Fruit fly (Drosophila melanogaster): ENCODE measurements around the gene chas.

chas gene

DNA sequence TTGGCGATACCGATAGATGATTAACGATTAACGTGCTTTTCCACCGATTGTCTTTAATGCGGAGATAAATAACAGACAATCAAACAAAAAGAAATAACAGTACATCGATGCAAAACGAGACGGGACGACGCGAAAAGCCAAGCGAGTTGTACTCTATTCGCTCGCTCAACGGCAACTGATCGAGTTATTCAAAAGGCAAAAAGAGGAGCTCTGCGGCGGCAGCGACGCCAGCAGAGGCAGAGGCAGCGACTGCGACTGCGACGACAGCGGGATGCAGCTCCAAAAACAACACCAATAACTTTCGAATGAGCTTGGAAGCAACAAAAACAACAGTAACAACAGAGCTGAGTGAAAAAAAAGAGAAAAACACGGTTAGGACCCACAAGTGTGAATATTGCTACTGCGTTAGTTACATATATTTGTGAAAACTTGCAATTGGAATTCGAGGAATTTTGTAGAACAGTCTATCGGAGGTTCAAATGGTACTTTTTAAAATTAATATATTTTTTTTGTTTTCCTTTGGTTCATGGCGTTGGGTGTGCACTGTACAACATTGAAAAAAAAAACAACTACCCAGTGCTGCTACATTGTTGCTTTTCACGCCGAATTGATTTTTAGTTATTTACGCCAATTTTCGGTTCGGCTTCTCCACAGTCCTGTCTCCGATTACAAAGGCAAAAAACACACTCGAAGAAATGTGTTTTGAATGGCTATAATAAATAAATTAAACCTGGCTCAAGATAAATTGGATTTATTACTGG is 15.6 kb downstream of the chas start:
- TF ChIP-seq Dll (optimal IDR thresholded peaks at IDR 0.05) (no peak), CG8478 (optimal IDR thresholded peaks at IDR 0.05) (no peak), usp (GFP tag; optimal IDR thresholded peaks at IDR 0.05) (no peak), psq (optimal IDR thresholded peaks at IDR 0.05) (no peak), pan (optimal IDR thresholded peaks at IDR 0.05) (no peak), EcR (GFP tag; optimal IDR thresholded peaks at IDR 0.05) (no peak)

DNA sequence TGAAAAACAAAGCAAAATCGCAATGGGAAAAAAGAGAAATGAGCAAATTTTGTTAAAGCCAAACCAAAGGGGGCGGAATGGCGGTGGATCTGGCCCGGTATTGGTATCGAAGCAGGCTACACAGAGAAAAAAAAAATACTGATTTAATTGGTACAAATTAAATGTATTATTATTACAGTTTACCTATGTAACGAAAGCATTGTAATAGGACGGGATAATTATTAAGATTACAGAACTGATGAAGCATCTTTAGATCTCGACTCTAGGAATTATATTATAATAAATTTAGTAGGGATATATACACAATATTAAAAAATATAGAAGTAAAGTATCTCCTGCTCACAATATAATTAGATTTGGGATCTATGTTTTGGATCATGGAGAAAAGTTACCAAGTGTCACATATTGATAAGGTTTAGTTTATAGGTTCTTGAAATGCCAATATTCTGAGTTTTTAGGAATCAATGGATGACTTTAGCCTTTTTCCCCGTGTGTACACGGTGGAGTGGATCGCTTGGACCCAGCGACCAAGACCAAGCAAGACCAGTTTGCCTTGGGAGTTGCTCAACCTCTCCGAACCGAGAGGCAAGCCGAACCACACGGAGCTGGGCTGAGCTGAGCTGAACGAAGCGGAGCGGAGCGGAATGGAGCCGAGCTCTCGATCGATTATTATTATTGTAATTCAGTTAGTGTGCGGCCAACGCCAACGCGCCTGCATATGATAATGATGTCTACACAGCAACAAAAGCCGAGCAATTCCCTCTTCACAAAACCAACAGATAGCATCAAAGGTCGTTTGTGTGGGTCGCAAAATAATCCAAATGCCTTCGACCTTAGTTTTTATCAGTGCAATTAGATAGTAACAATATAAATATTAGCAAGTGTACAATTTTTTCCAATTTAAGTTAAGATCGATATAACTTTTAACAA is 18.6 kb downstream of the chas start:
- no peak for TF ChIP-seq Dll (optimal IDR thresholded peaks at IDR 0.05)
- TF ChIP-seq psq (optimal IDR thresholded peaks at IDR 0.05) = no peak
- TF ChIP-seq EcR (GFP tag; optimal IDR thresholded peaks at IDR 0.05) = no peak
- no peak for TF ChIP-seq CG8478 (optimal IDR thresholded peaks at IDR 0.05)

DNA sequence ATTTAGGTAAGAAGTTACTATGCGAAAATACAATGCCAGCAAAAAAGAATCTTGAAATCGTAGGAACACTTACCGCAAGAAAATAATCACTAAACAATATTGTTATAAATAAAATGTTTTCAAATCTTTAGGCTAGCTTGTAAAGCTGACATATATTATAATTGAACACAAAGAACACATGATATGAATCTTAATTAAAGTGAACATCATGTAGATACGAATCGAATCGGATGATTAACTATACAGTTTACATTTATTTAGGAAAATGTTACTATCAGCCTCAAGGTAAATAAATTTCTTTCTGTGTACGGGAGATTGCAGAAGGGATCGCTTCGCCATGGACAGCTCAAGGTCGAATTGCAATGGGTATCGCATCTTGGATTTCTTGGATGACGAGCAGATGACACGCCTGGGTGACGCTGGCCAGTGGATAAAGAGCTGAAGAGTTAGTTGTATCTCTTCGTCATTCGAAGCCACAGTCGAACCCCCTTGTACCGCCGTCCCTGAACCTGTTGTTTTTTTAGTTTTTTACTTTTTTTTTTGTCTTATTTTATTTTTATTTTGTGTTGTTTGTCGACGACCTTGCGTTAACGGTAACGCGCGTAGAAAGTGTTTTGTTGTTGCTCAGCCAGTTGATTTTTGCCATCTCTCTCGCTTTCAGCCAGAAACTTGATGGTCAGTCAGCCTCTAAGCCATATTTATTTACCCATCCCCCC is 20.4 kb downstream of the chas start:
- no peak for TF ChIP-seq psq (optimal IDR thresholded peaks at IDR 0.05)
- TF ChIP-seq usp (GFP tag; optimal IDR thresholded peaks at IDR 0.05) = no peak
- no peak for TF ChIP-seq CG8478 (optimal IDR thresholded peaks at IDR 0.05)
- no peak for TF ChIP-seq EcR (GFP tag; optimal IDR thresholded peaks at IDR 0.05)
- TF ChIP-seq pan (optimal IDR thresholded peaks at IDR 0.05) = no peak
- no peak for TF ChIP-seq Dll (optimal IDR thresholded peaks at IDR 0.05)

DNA sequence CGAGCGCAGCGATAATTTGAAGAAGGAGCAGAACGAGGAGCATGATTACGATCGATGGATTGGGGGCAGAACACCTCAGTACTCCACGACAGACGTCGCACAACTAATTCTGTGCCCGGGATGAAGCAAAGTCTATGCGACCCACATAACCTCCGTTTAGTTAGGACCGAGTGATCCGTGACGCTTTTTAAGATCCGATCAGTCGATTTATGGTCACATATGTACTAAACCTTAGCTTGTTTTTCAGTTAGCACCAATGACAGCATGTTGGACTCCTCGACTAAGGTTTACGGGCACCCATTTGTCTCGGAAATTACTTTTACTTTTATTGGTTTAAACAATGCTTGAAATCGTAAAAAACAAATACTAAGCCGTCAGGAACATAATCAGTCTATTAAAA is 26.7 kb downstream of the chas start, which contains the start of gene CG12990:
CG12990 (minus strand) TSS at position 101 of the 400 bp plus-strand sequence.
- TF ChIP-seq usp (GFP tag; optimal IDR thresholded peaks at IDR 0.05) (no peak), psq (optimal IDR thresholded peaks at IDR 0.05) (no peak), Dll (optimal IDR thresholded peaks at IDR 0.05) (no peak), EcR (GFP tag; optimal IDR thresholded peaks at IDR 0.05) (no peak), pan (optimal IDR thresholded peaks at IDR 0.05) (no peak), CG8478 (optimal IDR thresholded peaks at IDR 0.05) (no peak)

DNA sequence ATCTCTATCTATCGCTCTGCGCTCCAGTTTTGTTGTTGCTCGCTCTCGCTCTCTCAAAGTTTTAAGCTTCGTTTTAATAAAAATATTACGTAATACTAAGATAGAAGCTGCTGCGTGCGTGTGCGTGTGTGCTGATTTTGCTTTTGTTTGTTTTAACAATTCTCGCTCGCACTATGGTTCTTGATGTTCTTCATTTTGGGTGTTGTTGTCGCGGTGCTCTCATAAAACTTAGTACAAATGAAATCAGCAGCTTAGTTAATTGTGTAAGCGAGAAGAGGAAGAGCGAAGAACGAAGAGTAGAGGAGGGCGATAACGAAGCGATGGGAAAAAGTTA is 39.4 kb downstream of the chas start:
- TF ChIP-seq usp (GFP tag; optimal IDR thresholded peaks at IDR 0.05) (no peak), pan (optimal IDR thresholded peaks at IDR 0.05) (no peak), psq (optimal IDR thresholded peaks at IDR 0.05) (no peak), EcR (GFP tag; optimal IDR thresholded peaks at IDR 0.05) (no peak), CG8478 (optimal IDR thresholded peaks at IDR 0.05) (no peak), Dll (optimal IDR thresholded peaks at IDR 0.05) (no peak)

DNA sequence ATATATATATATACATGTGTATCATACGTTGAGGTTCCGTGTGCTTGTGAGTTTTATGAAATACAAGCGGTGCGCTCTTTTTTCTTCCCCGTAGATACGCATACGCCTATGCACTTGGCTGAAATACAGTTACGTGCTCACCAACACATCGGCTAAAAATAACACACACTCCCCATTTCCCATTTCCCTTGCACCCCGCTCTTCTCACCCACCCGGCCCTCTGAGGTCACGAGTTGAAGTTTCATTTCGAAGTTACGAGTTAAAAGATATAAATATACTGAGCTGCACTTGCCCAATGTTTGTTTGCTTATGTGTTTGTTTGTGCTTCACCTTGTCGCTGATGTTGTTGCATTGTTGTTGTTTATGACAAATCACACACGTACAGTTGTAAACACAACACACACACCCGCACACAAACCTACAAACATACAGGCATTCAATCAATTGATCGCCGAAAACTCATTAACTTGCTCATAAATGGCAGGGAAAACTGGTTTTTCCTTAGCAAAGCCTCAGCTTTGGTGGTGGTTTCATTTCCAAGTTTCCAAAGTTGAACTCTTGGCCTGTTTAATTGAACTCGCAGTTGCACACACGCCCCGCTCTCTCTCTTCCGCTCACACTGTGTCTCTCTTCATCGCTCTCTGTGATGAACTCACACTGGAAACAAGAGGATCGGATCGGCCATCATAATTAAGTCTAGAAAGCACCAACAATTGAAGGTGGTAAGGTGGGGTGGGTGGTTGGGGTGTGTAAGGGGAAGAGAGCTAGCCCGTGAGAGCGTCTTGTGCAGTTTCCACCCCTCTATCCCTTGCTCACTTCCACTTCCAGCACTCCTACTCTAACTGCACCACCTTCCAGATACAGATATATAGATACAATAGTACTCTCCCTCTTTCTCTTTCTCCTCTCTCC is 40.1 kb downstream of the chas start:
- no peak for TF ChIP-seq CG8478 (optimal IDR thresholded peaks at IDR 0.05)
- no peak for TF ChIP-seq EcR (GFP tag; optimal IDR thresholded peaks at IDR 0.05)
- no peak for TF ChIP-seq psq (optimal IDR thresholded peaks at IDR 0.05)
- TF ChIP-seq usp (GFP tag; optimal IDR thresholded peaks at IDR 0.05) = no peak
- no peak for TF ChIP-seq pan (optimal IDR thresholded peaks at IDR 0.05)
- no peak for TF ChIP-seq Dll (optimal IDR thresholded peaks at IDR 0.05)

DNA sequence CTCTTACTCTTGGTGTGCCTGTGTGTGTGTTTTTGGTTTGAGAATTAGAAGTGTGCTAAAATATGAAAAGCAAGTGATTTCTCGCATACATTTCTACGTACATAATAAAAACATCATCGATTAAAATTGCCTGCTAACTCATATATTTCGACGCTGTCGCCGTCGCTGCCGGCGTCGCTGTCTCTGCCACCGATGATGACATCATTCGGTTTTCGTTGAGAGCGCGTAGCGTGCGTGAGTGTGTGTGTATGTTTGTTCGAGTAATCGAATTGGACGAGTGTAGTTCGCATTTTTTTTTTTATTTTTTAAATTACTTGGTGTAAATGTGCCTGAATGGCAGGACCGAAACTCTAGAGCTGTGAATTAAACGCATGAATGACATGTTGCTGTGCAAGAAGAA is 40.8 kb downstream of the chas start:
- TF ChIP-seq pan (optimal IDR thresholded peaks at IDR 0.05) = no peak
- TF ChIP-seq Dll (optimal IDR thresholded peaks at IDR 0.05) = no peak
- TF ChIP-seq EcR (GFP tag; optimal IDR thresholded peaks at IDR 0.05) = no peak
- no peak for TF ChIP-seq psq (optimal IDR thresholded peaks at IDR 0.05)
- no peak for TF ChIP-seq usp (GFP tag; optimal IDR thresholded peaks at IDR 0.05)
- no peak for TF ChIP-seq CG8478 (optimal IDR thresholded peaks at IDR 0.05)

DNA sequence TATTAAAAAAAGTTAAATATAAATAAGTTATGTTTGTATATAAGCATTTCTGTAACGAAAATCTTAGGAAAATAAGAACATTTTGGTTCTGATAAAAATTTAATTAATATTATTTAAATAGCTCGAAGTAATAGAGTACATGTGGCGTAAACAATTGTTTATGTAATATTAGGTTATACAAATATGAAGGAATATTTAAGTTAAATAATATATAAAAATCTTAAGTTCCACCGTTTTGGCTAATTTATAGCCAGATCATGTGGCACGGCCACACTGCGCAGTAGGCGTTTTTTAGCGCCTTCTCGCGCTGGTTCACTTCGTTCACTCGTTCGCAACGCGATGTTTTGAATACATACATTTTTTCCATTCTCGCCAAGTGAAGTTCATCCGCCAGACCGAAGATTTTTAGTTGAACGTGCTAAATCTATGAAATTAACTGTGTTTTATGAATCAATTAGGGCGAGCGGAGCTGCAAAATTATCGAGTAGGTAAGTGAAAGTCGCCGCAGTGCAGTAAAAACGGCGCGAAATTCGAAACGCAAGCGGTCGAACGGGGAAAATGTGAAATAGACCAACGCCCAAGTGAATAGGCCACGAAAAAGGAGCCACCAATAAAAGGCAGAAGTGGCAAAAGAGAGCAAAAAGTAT is 41.4 kb downstream of the chas start, which contains the start of gene beta-Spec:
beta-Spec (plus strand) TSS at position 323 of the 647 bp plus-strand sequence.
- no peak for TF ChIP-seq EcR (GFP tag; optimal IDR thresholded peaks at IDR 0.05)
- TF ChIP-seq Dll (optimal IDR thresholded peaks at IDR 0.05) = no peak
- TF ChIP-seq usp (GFP tag; optimal IDR thresholded peaks at IDR 0.05) = no peak
- TF ChIP-seq CG8478 (optimal IDR thresholded peaks at IDR 0.05) = no peak
- TF ChIP-seq pan (optimal IDR thresholded peaks at IDR 0.05) = no peak
- no peak for TF ChIP-seq psq (optimal IDR thresholded peaks at IDR 0.05)

DNA sequence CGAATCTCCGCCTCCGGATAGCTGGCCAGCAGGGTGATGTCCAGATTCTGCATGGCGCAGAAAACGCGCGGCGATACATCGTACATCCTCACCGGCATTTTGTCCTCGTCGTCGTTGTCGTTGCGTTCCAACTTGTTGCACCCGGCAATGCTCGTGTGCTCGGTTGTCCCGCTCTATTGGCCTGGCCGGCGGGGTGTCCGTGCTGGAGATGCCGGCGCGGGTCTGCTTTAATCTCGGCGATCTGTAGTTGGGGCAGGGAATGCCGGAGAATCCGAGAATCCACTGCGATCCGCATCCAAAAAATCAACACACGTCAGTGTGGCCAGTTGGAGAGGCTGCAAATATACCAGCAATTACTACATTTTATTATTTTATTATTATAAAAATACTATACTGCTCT is 42.0 kb downstream of the chas start, which contains the start of gene IntS2:
IntS2 (minus strand) TSS at position 318 of the 400 bp plus-strand sequence.
- no peak for TF ChIP-seq Dll (optimal IDR thresholded peaks at IDR 0.05)
- no peak for TF ChIP-seq usp (GFP tag; optimal IDR thresholded peaks at IDR 0.05)
- no peak for TF ChIP-seq psq (optimal IDR thresholded peaks at IDR 0.05)
- no peak for TF ChIP-seq CG8478 (optimal IDR thresholded peaks at IDR 0.05)
- no peak for TF ChIP-seq pan (optimal IDR thresholded peaks at IDR 0.05)
- no peak for TF ChIP-seq EcR (GFP tag; optimal IDR thresholded peaks at IDR 0.05)

Measured in whole organism.